Fruit fly (Drosophila melanogaster) whole organism, embryonic: ENCODE data around the gene Pits.

ENCODE experiments used
- Blimp-1 ChIP-seq: fragments of 200-800 bp; sonication (Bioruptor generic); optimal IDR thresholded peaks from 3 replicates; lab custom pipeline; 2018; ENCODE audit warnings: missing biosample characterization, missing genetic modification characterization, mild to moderate bottlenecking, moderate library complexity, missing genetic modification reagents
- BtbVII ChIP-seq: fragments of 200-800 bp; sonication (Bioruptor generic); optimal IDR thresholded peaks from 3 replicates; lab custom pipeline; 2017; ENCODE audit warnings: missing biosample characterization, mild to moderate bottlenecking, missing genetic modification characterization
- CG10959 ChIP-seq: fragments of 200-800 bp; sonication (Bioruptor generic); IDR thresholded peaks from 2 replicates; pipeline ENCODE4 v1.3.6; 2022; ENCODE audit warnings: missing biosample characterization, missing genetic modification characterization
- CG11504 ChIP-seq: fragments of 200-800 bp; sonication (Bioruptor generic); optimal IDR thresholded peaks from 3 replicates; lab custom pipeline; 2019; ENCODE audit warnings: missing biosample characterization, mild to moderate bottlenecking, missing genetic modification characterization, moderate library complexity
- CG1233 ChIP-seq: fragments of 200-800 bp; sonication (Bioruptor generic); optimal IDR thresholded peaks from 4 replicates; lab custom pipeline; 2018; ENCODE audit warnings: missing biosample characterization, mild to moderate bottlenecking, missing genetic modification characterization
- CG14965 ChIP-seq: fragments of 200-800 bp; sonication (Bioruptor generic); optimal IDR thresholded peaks from 2 replicates; lab custom pipeline; 2016; ENCODE audit warnings: missing biosample characterization, missing genetic modification characterization, borderline replicate concordance
- CG15479 ChIP-seq: fragments of 200-800 bp; sonication (Bioruptor generic); optimal IDR thresholded peaks from 3 replicates; lab custom pipeline; 2019; ENCODE audit warnings: missing biosample characterization, mild to moderate bottlenecking, missing genetic modification characterization, moderate library complexity
- CG1602 ChIP-seq: fragments of 200-800 bp; sonication (Bioruptor generic); optimal IDR thresholded peaks from 3 replicates; lab custom pipeline; 2016; ENCODE audit warnings: missing biosample characterization, missing genetic modification characterization
- CG16813 ChIP-seq: fragments of 200-800 bp; sonication (Bioruptor generic); IDR thresholded peaks from 3 replicates; pipeline ENCODE4 v1.3.6; 2022; ENCODE audit warnings: missing biosample characterization, missing genetic modification characterization; ENCODE audit not compliant: partially characterized antibody
- CG17359 ChIP-seq: fragments of 200-800 bp; sonication (Bioruptor generic); optimal IDR thresholded peaks from 3 replicates; lab custom pipeline; 2018; ENCODE audit warnings: missing biosample characterization, mild to moderate bottlenecking, missing genetic modification characterization, moderate library complexity
- CG5180 ChIP-seq: fragments of 200-800 bp; sonication (Bioruptor generic); optimal IDR thresholded peaks from 3 replicates; lab custom pipeline; 2017; ENCODE audit warnings: missing biosample characterization, missing genetic modification characterization, mild to moderate bottlenecking, moderate library complexity, missing genetic modification reagents
- CG7745 ChIP-seq: fragments of 200-800 bp; sonication (Bioruptor generic); optimal IDR thresholded peaks from 2 replicates; lab custom pipeline; 2018; ENCODE audit warnings: missing biosample characterization, mild to moderate bottlenecking, missing genetic modification characterization, moderate library complexity
- CG7839 ChIP-seq: fragments of 200-800 bp; sonication (Bioruptor generic); optimal IDR thresholded peaks from 3 replicates; lab custom pipeline; 2018; ENCODE audit warnings: missing biosample characterization, mild to moderate bottlenecking, missing genetic modification characterization, moderate library complexity
- Camta ChIP-seq: fragments of 200-800 bp; sonication (Bioruptor generic); optimal IDR thresholded peaks from 2 replicates; lab custom pipeline; 2016; ENCODE audit warnings: missing biosample characterization, missing genetic modification characterization
- Dip3 ChIP-seq: fragments of 200-800 bp; sonication (Bioruptor generic); optimal IDR thresholded peaks from 3 replicates; lab custom pipeline; 2016; ENCODE audit warnings: missing biosample characterization, missing genetic modification characterization
- Fer1 ChIP-seq: fragments of 200-800 bp; sonication (Bioruptor generic); optimal IDR thresholded peaks from 2 replicates; lab custom pipeline; 2017; ENCODE audit warnings: missing biosample characterization, mild to moderate bottlenecking, missing genetic modification characterization
- Lhr ChIP-seq: fragments of 200-800 bp; sonication (Bioruptor generic); optimal IDR thresholded peaks from 3 replicates; lab custom pipeline; 2017; ENCODE audit warnings: mild to moderate bottlenecking, missing biosample characterization, missing genetic modification reagents, missing genetic modification characterization
- Meics ChIP-seq: fragments of 200-800 bp; sonication (Bioruptor generic); optimal IDR thresholded peaks from 2 replicates; lab custom pipeline; 2017; ENCODE audit warnings: missing biosample characterization, mild to moderate bottlenecking, missing genetic modification characterization
- bab2 ChIP-seq: fragments of 200-800 bp; sonication (Bioruptor generic); optimal IDR thresholded peaks from 2 replicates; lab custom pipeline; 2016; ENCODE audit warnings: missing biosample characterization, missing genetic modification characterization
- chinmo ChIP-seq: fragments of 200-800 bp; sonication (Bioruptor generic); IDR thresholded peaks from 4 replicates; pipeline ENCODE4 v1.3.6; 2022; ENCODE audit warnings: missing biosample characterization, missing genetic modification characterization; ENCODE audit not compliant: partially characterized antibody
- eyg ChIP-seq: fragments of 200-800 bp; sonication (Bioruptor generic); optimal IDR thresholded peaks from 3 replicates; lab custom pipeline; 2016; ENCODE audit warnings: missing biosample characterization, missing genetic modification characterization
- fru ChIP-seq: fragments of >200 bp; optimal IDR thresholded peaks from 2 replicates; lab custom pipeline; 2017
- gro ChIP-seq: fragments of 200-800 bp; sonication (Bioruptor generic); optimal IDR thresholded peaks from 2 replicates; lab custom pipeline; 2016; ENCODE audit warnings: missing biosample characterization, missing genetic modification characterization
- lab ChIP-seq: fragments of 200-800 bp; sonication (Bioruptor generic); optimal IDR thresholded peaks from 3 replicates; lab custom pipeline; 2017; ENCODE audit warnings: missing biosample characterization, missing genetic modification characterization, mild to moderate bottlenecking, moderate library complexity, missing genetic modification reagents
- nau ChIP-seq: fragments of 200-800 bp; sonication (Bioruptor generic); optimal IDR thresholded peaks from 3 replicates; lab custom pipeline; 2017; ENCODE audit warnings: missing biosample characterization, mild to moderate bottlenecking, missing genetic modification characterization, missing genetic modification reagents
- prd ChIP-seq, 3 experiments: fragments of >200 bp in 2 of 3; fragments of 200-800 bp in 1 of 3; sonication (Bioruptor generic) in 1 of 3; optimal IDR thresholded peaks in 2 of 3; IDR thresholded peaks in 1 of 3; 2 replicates in 2 of 3; 3 replicates in 1 of 3; pipeline versions ENCODE4 v1.3.6 to Lab custom; 2017 to 2022; ENCODE audit warnings: missing biosample characterization in 1 of 3, missing genetic modification characterization in 1 of 3
- row ChIP-seq: fragments of 200-800 bp; sonication (Bioruptor generic); IDR thresholded peaks from 3 replicates; pipeline ENCODE4 v1.3.6; 2022; ENCODE audit warnings: missing biosample characterization, missing genetic modification characterization
- slp2 ChIP-seq: fragments of 200-800 bp; sonication (Bioruptor generic); optimal IDR thresholded peaks from 2 replicates; lab custom pipeline; 2016; ENCODE audit warnings: missing biosample characterization, missing genetic modification characterization
- tna ChIP-seq: fragments of 200-800 bp; sonication (Bioruptor generic); IDR thresholded peaks from 2 replicates; pipeline ENCODE4 v1.3.6; 2022; ENCODE audit warnings: missing biosample characterization, missing genetic modification characterization; ENCODE audit not compliant: partially characterized antibody

The Pits gene

dm6 chrX:12533560-12533959 lies 49.4 kb downstream of the Pits start (continued):
- TF ChIP-seq BtbVII (GFP tag; lab: Kevin White, UChicago) (no peak), lab (GFP tag; lab: Kevin White, UChicago) (peak; percentile 16), CG7839 (tag; lab: Kevin White, UChicago) (peak; percentile 11), Camta (GFP tag; lab: Kevin White, UChicago) (no peak), CG17359 (tag; lab: Kevin White, UChicago) (no peak), bab2 (GFP tag; lab: Kevin White, UChicago) (no peak), prd (optimal IDR thresholded peaks at IDR 0.05; lab: Kevin White, UChicago) (no peak), prd (GFP tag; IDR thresholded peaks at IDR 0.05; lab: Robert Waterston, UW) (0 out of 3 replicates have a peak, but pooled peaks have one; percentile 15), gro (no peak), fru (no peak), CG14965 (GFP tag; lab: Kevin White, UChicago) (no peak), slp2 (no peak), row (0 out of 3 replicates have a peak, but pooled peaks have one; percentile 21), Blimp-1 (GFP tag; lab: Kevin White, UChicago) (peak; percentile 1), Lhr (GFP tag; lab: Kevin White, UChicago) (no peak), CG10959 (GFP tag; lab: Robert Waterston, UW) (no peak), chinmo (GFP tag; lab: Robert Waterston, UW) (no peak), CG5180 (GFP tag; lab: Kevin White, UChicago) (no peak), CG16813 (GFP tag; lab: Robert Waterston, UW) (no peak), CG1233 (no peak), Dip3 (no peak), eyg (no peak), CG1602 (GFP tag; lab: Kevin White, UChicago) (no peak), Meics (GFP tag; lab: Kevin White, UChicago) (no peak), CG11504 (tag; lab: Kevin White, UChicago) (peak; percentile 22), tna (GFP tag; lab: Robert Waterston, UW) (no peak), CG15479 (GFP tag; lab: Kevin White, UChicago) (no peak), CG7745 (tag; lab: Kevin White, UChicago) (no peak), nau (GFP tag; lab: Kevin White, UChicago) (no peak), Fer1 (no peak)
